Worm (Caenorhabditis elegans) whole organism, young adult: Measurements from ENCODE around the gene C06G4.6.

Experiments
- B0261.1 ChIP-seq: sonication (generic microtip); optimal IDR thresholded peaks from 2 replicates; lab custom pipeline; 2016; ENCODE audit warnings: mild to moderate bottlenecking, missing genetic modification characterization, moderate library complexity, missing compliant biosample characterization
- C06A6.2 ChIP-seq: fragments of 200-800 bp; sonication (Bioruptor generic); conservative IDR thresholded peaks from 2 replicates; pipeline ENCODE4 v1.3.6; 2022; ENCODE audit warnings: missing genetic modification characterization, missing compliant biosample characterization
- F23B12.7 ChIP-seq: sonication (generic microtip); optimal IDR thresholded peaks from 2 replicates; lab custom pipeline; 2017; ENCODE audit warnings: missing genetic modification characterization, mild to moderate bottlenecking, missing compliant biosample characterization, antibody characterized with exemption, moderate library complexity; ENCODE audit not compliant: insufficient read depth
- F49E8.2 ChIP-seq: sonication (generic microtip); optimal IDR thresholded peaks from 3 replicates; lab custom pipeline; 2017; ENCODE audit warnings: missing genetic modification characterization, mild to moderate bottlenecking, missing compliant biosample characterization, antibody characterized with exemption, moderate library complexity; ENCODE audit not compliant: insufficient read depth
- F55B11.4 ChIP-seq: sonication (generic microtip); optimal IDR thresholded peaks from 2 replicates; lab custom pipeline; 2016; ENCODE audit warnings: missing compliant biosample characterization, missing genetic modification characterization, borderline replicate concordance; ENCODE audit not compliant: insufficient read depth
- Y79H2A.3 ChIP-seq: fragments of 200-800 bp; sonication (Bioruptor generic); conservative IDR thresholded peaks from 2 replicates; pipeline ENCODE4 v1.3.6; 2022; ENCODE audit warnings: missing genetic modification reagents, missing genetic modification characterization, missing compliant biosample characterization
- Y95B8A.8 ChIP-seq: fragments of 200-800 bp; sonication (Bioruptor generic); IDR thresholded peaks from 2 replicates; pipeline ENCODE4 v1.3.6; 2022; ENCODE audit warnings: missing genetic modification reagents, missing genetic modification characterization, missing compliant biosample characterization
- attf-5 ChIP-seq: fragments of 200-800 bp; sonication (Bioruptor generic); optimal IDR thresholded peaks from 2 replicates; lab custom pipeline; 2018; ENCODE audit warnings: mild to moderate bottlenecking, missing genetic modification characterization, missing compliant biosample characterization
- bed-1 ChIP-seq: fragments of 200-800 bp; sonication (Bioruptor generic); IDR thresholded peaks from 2 replicates; pipeline ENCODE4 v1.3.6; 2022; ENCODE audit warnings: missing genetic modification reagents, missing genetic modification characterization, missing compliant biosample characterization
- bed-2 ChIP-seq: fragments of 200-800 bp; sonication (Bioruptor generic); IDR thresholded peaks from 2 replicates; pipeline ENCODE4 v1.3.6; 2022; ENCODE audit warnings: missing genetic modification reagents, missing genetic modification characterization, missing compliant biosample characterization
- cebp-2 ChIP-seq: fragments of 200-800 bp; sonication (Bioruptor generic); IDR thresholded peaks from 2 replicates; pipeline ENCODE4 v1.3.6; 2022; ENCODE audit warnings: missing genetic modification characterization, missing compliant biosample characterization
- ceh-100 ChIP-seq: fragments of 200-800 bp; sonication (Bioruptor generic); IDR thresholded peaks from 2 replicates; pipeline ENCODE4 v1.3.6; 2022; ENCODE audit warnings: missing genetic modification reagents, missing genetic modification characterization, missing compliant biosample characterization
- chd-7 ChIP-seq: sonication (generic microtip); optimal IDR thresholded peaks from 2 replicates; lab custom pipeline; 2016; ENCODE audit warnings: mild to moderate bottlenecking, missing genetic modification characterization, moderate library complexity, missing compliant biosample characterization
- die-1 ChIP-seq: sonication (generic microtip); optimal IDR thresholded peaks from 2 replicates; lab custom pipeline; 2016; ENCODE audit warnings: missing genotype, mild to moderate bottlenecking, missing genetic modification characterization, missing compliant biosample characterization
- dox-1 ChIP-seq: fragments of 200-800 bp; sonication (Bioruptor generic); IDR thresholded peaks from 2 replicates; pipeline ENCODE4 v1.3.6; 2022; ENCODE audit warnings: missing genetic modification reagents, missing genetic modification characterization, missing compliant biosample characterization
- dpl-1 ChIP-seq: fragments of 150-350 bp; optimal IDR thresholded peaks from 2 replicates; lab custom pipeline; 2014; ENCODE audit warnings: missing biosample characterization, missing genetic modification reagents, missing genetic modification characterization
- efl-1 ChIP-seq: fragments of 150-350 bp; optimal IDR thresholded peaks from 2 replicates; lab custom pipeline; 2014; ENCODE audit warnings: missing biosample characterization, missing genetic modification reagents, missing genetic modification characterization
- egl-18 ChIP-seq: fragments of 200-800 bp; sonication (Bioruptor generic); IDR thresholded peaks from 2 replicates; pipeline ENCODE4 v1.3.6; 2022; ENCODE audit warnings: missing genetic modification reagents, missing genetic modification characterization, missing compliant biosample characterization
- egrh-3 ChIP-seq: fragments of 200-800 bp; sonication (Bioruptor generic); IDR thresholded peaks from 2 replicates; pipeline ENCODE4 v1.3.6; 2022; ENCODE audit warnings: missing genetic modification reagents, missing genetic modification characterization, missing compliant biosample characterization
- ets-4 ChIP-seq: fragments of 200-800 bp; sonication (Bioruptor generic); optimal IDR thresholded peaks from 2 replicates; lab custom pipeline; 2018; ENCODE audit warnings: mild to moderate bottlenecking, missing genetic modification characterization, missing compliant biosample characterization
- hsf-1 ChIP-seq: fragments of 200-800 bp; sonication (Bioruptor generic); IDR thresholded peaks from 2 replicates; pipeline ENCODE4 v1.3.6; 2022; ENCODE audit warnings: missing genetic modification reagents, missing genetic modification characterization, missing compliant biosample characterization
- let-607 ChIP-seq, 2 experiments: fragments of 200-800 bp in 1 of 2; sonication (Bioruptor generic) in 1 of 2; sonication (generic microtip) in 1 of 2; optimal IDR thresholded peaks; 2 replicates each; lab custom pipeline; 2016 to 2018; ENCODE audit warnings: mild to moderate bottlenecking in 2 of 2, missing compliant biosample characterization in 2 of 2, missing genetic modification characterization in 2 of 2, moderate library complexity in 2 of 2, missing genotype in 1 of 2
- lin-54 ChIP-seq: fragments of 200-800 bp; sonication (Bioruptor generic); optimal IDR thresholded peaks from 2 replicates; lab custom pipeline; 2018; ENCODE audit warnings: mild to moderate bottlenecking, missing genetic modification characterization, missing compliant biosample characterization
- madf-3 ChIP-seq: fragments of 200-800 bp; sonication (Bioruptor generic); IDR thresholded peaks from 2 replicates; pipeline ENCODE4 v1.3.6; 2022; ENCODE audit warnings: missing genetic modification reagents, missing genetic modification characterization, missing compliant biosample characterization
- mel-28 ChIP-seq: sonication (generic microtip); optimal IDR thresholded peaks from 2 replicates; lab custom pipeline; 2016; ENCODE audit warnings: borderline replicate concordance, mild to moderate bottlenecking, missing genetic modification characterization, missing compliant biosample characterization
- mxl-1 ChIP-seq: sonication (generic microtip); optimal IDR thresholded peaks from 2 replicates; lab custom pipeline; 2016; ENCODE audit warnings: missing genetic modification characterization, missing compliant biosample characterization
- nhr-27 ChIP-seq: fragments of 200-800 bp; sonication (Bioruptor generic); optimal IDR thresholded peaks from 2 replicates; lab custom pipeline; 2018; ENCODE audit warnings: mild to moderate bottlenecking, missing genetic modification characterization, moderate library complexity, missing compliant biosample characterization
- nhr-80 ChIP-seq: sonication (generic microtip); optimal IDR thresholded peaks from 2 replicates; lab custom pipeline; 2016; ENCODE audit warnings: missing genetic modification characterization, missing compliant biosample characterization
- pbrm-1 ChIP-seq: fragments of 200-800 bp; sonication (Bioruptor generic); IDR thresholded peaks from 2 replicates; pipeline ENCODE4 v1.3.6; 2022; ENCODE audit warnings: missing genetic modification reagents, missing genetic modification characterization, missing compliant biosample characterization
- pha-4 ChIP-seq: fragments of 150-350 bp; sonication (generic microtip); optimal IDR thresholded peaks from 2 replicates; lab custom pipeline; 2014; ENCODE audit warnings: missing biosample characterization, missing genetic modification reagents, missing genetic modification characterization
- rec-8 ChIP-seq, 2 experiments: sonication (generic microtip); optimal IDR thresholded peaks; 2 replicates each; lab custom pipeline; 2016; ENCODE audit warnings: mild to moderate bottlenecking in 2 of 2, missing genetic modification characterization in 2 of 2, missing genetic modification reagents in 2 of 2, missing genotype in 2 of 2, missing biosample characterization in 1 of 2, missing compliant biosample characterization in 1 of 2, moderate library complexity in 1 of 2
- tbx-9 ChIP-seq: sonication (generic microtip); optimal IDR thresholded peaks from 2 replicates; lab custom pipeline; 2016; ENCODE audit warnings: borderline replicate concordance, missing genetic modification characterization, inconsistent platforms, missing compliant biosample characterization
- ztf-26 ChIP-seq: sonication (generic microtip); optimal IDR thresholded peaks from 2 replicates; lab custom pipeline; 2017; ENCODE audit warnings: missing genetic modification characterization, missing compliant biosample characterization

C06G4.6 gene

DNA sequence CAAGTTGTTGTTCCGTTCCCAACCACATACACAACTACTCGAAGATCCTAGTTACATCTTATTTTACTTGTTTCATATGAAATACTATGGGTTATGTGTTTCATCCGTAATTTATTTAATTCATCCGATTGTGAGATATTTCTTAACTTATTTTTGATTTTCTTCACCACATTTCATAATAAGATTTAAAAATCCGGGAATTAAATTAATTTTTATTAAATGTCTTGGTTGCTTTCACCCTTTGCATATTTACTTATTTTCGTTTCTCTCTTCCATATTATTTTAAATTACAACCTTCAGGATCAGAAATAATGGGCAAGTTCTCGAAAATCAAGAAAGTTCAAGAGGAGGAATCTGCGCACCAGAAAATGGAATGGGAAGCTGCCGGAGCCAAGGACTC lies 41.5 kb downstream of the C06G4.6 start, which contains the start of gene K12H4.3:
Gene K12H4.3 (plus strand): TSS at position 301 of the 400 bp plus-strand sequence.
- TF ChIP-seq pha-4 (tag; lab: Kevin White, UChicago) (no peak), F55B11.4 (tag; lab: Kevin White, UChicago) (no peak), egl-18 (GFP tag; lab: Robert Waterston, UW) (no peak), nhr-27 (no peak), F23B12.7 (tag; lab: Kevin White, UChicago) (no peak), mxl-1 (tag; lab: Kevin White, UChicago) (no peak), dpl-1 (GFP tag; lab: Kevin White, UChicago) (no peak), dox-1 (no peak)
- TF ChIP-seq, all 124 proteins: peak for 0

DNA sequence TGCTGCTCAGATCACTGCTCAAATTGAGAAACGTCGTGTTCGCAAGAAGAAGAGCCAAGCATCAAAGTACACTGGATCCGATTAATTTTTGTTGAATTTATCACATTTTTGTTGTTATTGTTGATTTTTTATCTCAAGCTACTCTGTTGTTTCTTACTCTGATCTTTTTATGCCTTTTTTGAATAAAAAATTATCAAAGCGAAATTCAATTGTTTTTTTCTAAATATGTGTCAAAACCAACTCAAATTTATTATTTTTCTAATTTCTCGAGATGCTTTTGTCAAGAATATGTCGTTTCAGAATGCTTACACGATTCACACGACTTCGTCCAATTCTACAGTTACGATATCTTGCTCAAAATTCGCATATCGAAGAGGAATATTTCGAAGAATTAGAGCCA lies 43.2 kb downstream of the C06G4.6 start, which contains the start of gene K12H4.2:
Gene K12H4.2 (plus strand): TSS at position 301 of the 400 bp plus-strand sequence.
- TF ChIP-seq Y79H2A.3 (GFP tag; lab: Robert Waterston, UW) = no peak
- no peak for TF ChIP-seq Y95B8A.8 (GFP tag; lab: Robert Waterston, UW)
- TF ChIP-seq die-1 = no peak
- no peak for TF ChIP-seq bed-2 (GFP tag; lab: Robert Waterston, UW)
- TF ChIP-seq egl-18 (GFP tag; lab: Robert Waterston, UW) = no peak
- no peak for TF ChIP-seq bed-1 (GFP tag; lab: Robert Waterston, UW)
- no peak for TF ChIP-seq chd-7 (tag; lab: Kevin White, UChicago)
- TF ChIP-seq cebp-2 (GFP tag; lab: Robert Waterston, UW) = no peak
- no peak for TF ChIP-seq F49E8.2
- no peak for TF ChIP-seq lin-54

- no peak for TF ChIP-seq hsf-1
- peak; percentile 64 for TF ChIP-seq nhr-80
- no peak for TF ChIP-seq B0261.1 (tag; lab: Kevin White, UChicago)
- TF ChIP-seq pbrm-1 (GFP tag; lab: Robert Waterston, UW) = no peak
- no peak for TF ChIP-seq efl-1 (GFP tag; lab: Kevin White, UChicago)
- peak; percentile 31 for TF ChIP-seq ets-4 (GFP tag; lab: Kevin White, UChicago)
- no peak for TF ChIP-seq mel-28
- TF ChIP-seq let-607 (tag; optimal IDR thresholded peaks at IDR 0.05; lab: Kevin White, UChicago) = peak; percentile 6 to 61
- TF ChIP-seq tbx-9 = no peak
- no peak for TF ChIP-seq ztf-26 (tag; lab: Kevin White, UChicago)
These were observed 46.8 kb downstream of the C06G4.6 start, which contains the start of gene K12H4.7 for ce11 chrIII:8050944-8051343. TSS of gene K12H4.7 (minus strand) at chrIII:8051081.

DNA sequence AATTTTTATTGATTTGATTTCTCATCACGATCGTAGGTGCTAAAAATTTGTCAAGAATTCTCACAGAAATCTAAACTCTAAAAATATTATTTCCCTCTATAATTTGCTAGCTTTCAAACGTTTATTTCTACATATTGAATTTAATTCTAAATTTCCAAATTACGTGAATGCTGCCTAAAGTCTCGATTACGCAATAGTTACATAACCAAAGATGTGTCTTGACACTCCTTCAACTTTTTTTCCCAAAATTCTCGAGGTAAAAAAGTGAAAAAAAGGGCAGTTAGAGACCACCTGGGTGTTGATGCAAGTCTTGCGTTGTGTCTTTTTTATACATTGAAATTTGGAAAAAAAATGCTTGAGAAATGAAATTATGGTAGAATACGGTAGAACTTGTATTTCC lies 47.6 kb downstream of the C06G4.6 start:
- TF ChIP-seq chd-7 (tag; lab: Kevin White, UChicago) = no peak
- TF ChIP-seq rec-8 (tag; optimal IDR thresholded peaks at IDR 0.05; lab: Kevin White, UChicago) = no peak
- no peak for TF ChIP-seq attf-5
- no peak for TF ChIP-seq ceh-100 (GFP tag; lab: Robert Waterston, UW)
- no peak for TF ChIP-seq C06A6.2
- no peak for TF ChIP-seq egrh-3
- no peak for TF ChIP-seq madf-3 (GFP tag; lab: Robert Waterston, UW)
- TF ChIP-seq, all 124 proteins: peak for 0
